Worm (Caenorhabditis elegans) whole organism, L4 larva: Measurements from ENCODE around the gene R07E5.15.
A peak's percentile ranks its signal among the peaks of the same experiment; 100 is the strongest.

ENCODE experiments used
- D1046.2 ChIP-seq: fragments of 200-800 bp; sonication (Bioruptor generic); IDR thresholded peaks from 2 replicates; pipeline ENCODE4 v1.3.6; 2022; ENCODE audit warnings: missing genetic modification characterization, missing compliant biosample characterization
- F37D6.2 ChIP-seq: sonication (generic microtip); optimal IDR thresholded peaks from 2 replicates; lab custom pipeline; 2016; ENCODE audit warnings: mild to moderate bottlenecking, missing genetic modification characterization, missing compliant biosample characterization
- F44E2.7 ChIP-seq: fragments of 200-800 bp; sonication (Bioruptor generic); IDR thresholded peaks from 2 replicates; pipeline ENCODE4 v2.1.2; 2022; ENCODE audit warnings: missing genetic modification characterization, missing compliant biosample characterization
- F49E8.2 ChIP-seq: sonication (generic microtip); optimal IDR thresholded peaks from 2 replicates; lab custom pipeline; 2016; ENCODE audit warnings: missing compliant biosample characterization, mild to moderate bottlenecking, missing genetic modification characterization, borderline replicate concordance
- ZK337.2 ChIP-seq: fragments of 200-800 bp; sonication (Bioruptor generic); IDR thresholded peaks from 2 replicates; pipeline ENCODE4 v1.3.6; 2022; ENCODE audit warnings: missing genetic modification reagents, missing genetic modification characterization, missing compliant biosample characterization
- aha-1 ChIP-seq: fragments of 150-350 bp; peaks from one replicate; lab custom pipeline; 2014; ENCODE audit warnings: missing biosample characterization, missing genetic modification characterization
- aly-2 ChIP-seq: sonication (generic microtip); optimal IDR thresholded peaks from 2 replicates; lab custom pipeline; 2018; ENCODE audit warnings: missing biosample characterization, missing genetic modification characterization
- attf-4 ChIP-seq: sonication (generic microtip); optimal IDR thresholded peaks from 3 replicates; lab custom pipeline; 2017; ENCODE audit warnings: missing biosample characterization, missing genetic modification characterization
- ceh-62 ChIP-seq: sonication (generic microtip); optimal IDR thresholded peaks from 2 replicates; lab custom pipeline; 2017; ENCODE audit warnings: missing biosample characterization, missing genetic modification characterization
- cey-2 ChIP-seq: sonication (generic microtip); optimal IDR thresholded peaks from 3 replicates; lab custom pipeline; 2017; ENCODE audit warnings: missing genetic modification characterization, mild to moderate bottlenecking, missing compliant biosample characterization, antibody characterized with exemption, borderline replicate concordance; ENCODE audit not compliant: insufficient read depth
- ctbp-1 ChIP-seq: fragments of 200-800 bp; sonication (Bioruptor generic); IDR thresholded peaks from 2 replicates; pipeline ENCODE4 v1.3.6; 2022; ENCODE audit warnings: missing genetic modification reagents, missing genetic modification characterization, missing compliant biosample characterization
- daf-16 ChIP-seq, 3 experiments: sonication (generic microtip); optimal IDR thresholded peaks; 2 replicates each; lab custom pipeline; 2016 to 2017; ENCODE audit warnings: missing genetic modification characterization in 3 of 3, missing genetic modification reagents in 3 of 3, mild to moderate bottlenecking in 2 of 3, missing compliant biosample characterization in 2 of 3, missing biosample characterization in 1 of 3, moderate library complexity in 1 of 3
- daf-8 ChIP-seq: fragments of 200-800 bp; sonication (Bioruptor generic); IDR thresholded peaks from 2 replicates; pipeline ENCODE4 v1.3.6; 2022; ENCODE audit warnings: missing genetic modification characterization, missing compliant biosample characterization
- egl-43 ChIP-seq: fragments of 200-800 bp; sonication (Bioruptor generic); IDR thresholded peaks from 2 replicates; pipeline ENCODE4 v1.3.6; 2022; ENCODE audit warnings: missing genetic modification reagents, missing genetic modification characterization, missing compliant biosample characterization
- fkh-10 ChIP-seq: fragments of 150-350 bp; optimal IDR thresholded peaks from 2 replicates; lab custom pipeline; 2014; ENCODE audit warnings: missing biosample characterization, missing genetic modification reagents, missing genetic modification characterization
- hif-1 ChIP-seq, 2 experiments: sonication (generic microtip); optimal IDR thresholded peaks; 2 replicates each; lab custom pipeline; 2016 to 2017; ENCODE audit warnings: missing compliant biosample characterization in 2 of 2, missing genetic modification characterization in 2 of 2, missing genetic modification reagents in 2 of 2, missing genotype in 2 of 2, mild to moderate bottlenecking in 1 of 2
- hlh-11 ChIP-seq: fragments of 200-800 bp; sonication (Bioruptor generic); optimal IDR thresholded peaks from 2 replicates; lab custom pipeline; 2018; ENCODE audit warnings: mild to moderate bottlenecking, missing genetic modification characterization, missing compliant biosample characterization
- hlh-30 ChIP-seq: sonication (generic microtip); optimal IDR thresholded peaks from 2 replicates; lab custom pipeline; 2017; ENCODE audit warnings: antibody characterized with exemption, mild to moderate bottlenecking, missing genetic modification characterization, missing compliant biosample characterization; ENCODE audit not compliant: insufficient read depth
- jun-1 ChIP-seq: fragments of 150-350 bp; optimal IDR thresholded peaks from 2 replicates; lab custom pipeline; 2014; ENCODE audit warnings: missing biosample characterization, missing genetic modification reagents, missing genetic modification characterization
- lin-13 ChIP-seq: fragments of 150-350 bp; optimal IDR thresholded peaks from 2 replicates; lab custom pipeline; 2014; ENCODE audit warnings: missing biosample characterization, missing genetic modification reagents, missing genetic modification characterization
- lin-29 ChIP-seq: fragments of 200-800 bp; sonication (Bioruptor generic); IDR thresholded peaks from 2 replicates; pipeline ENCODE4 v1.3.6; 2022; ENCODE audit warnings: missing genetic modification reagents, missing genetic modification characterization, missing compliant biosample characterization
- lin-38 ChIP-seq: fragments of 200-800 bp; sonication (Bioruptor generic); IDR thresholded peaks from 2 replicates; pipeline ENCODE4 v1.3.6; 2022; ENCODE audit warnings: missing genetic modification reagents, missing genetic modification characterization, missing compliant biosample characterization
- lin-39 ChIP-seq: fragments of 150-350 bp; optimal IDR thresholded peaks from 2 replicates; lab custom pipeline; 2014; ENCODE audit warnings: missing biosample characterization, missing genetic modification reagents, missing genetic modification characterization
- lir-3 ChIP-seq: sonication (generic microtip); optimal IDR thresholded peaks from 2 replicates; lab custom pipeline; 2016; ENCODE audit warnings: mild to moderate bottlenecking, missing genetic modification characterization, missing compliant biosample characterization
- mdl-1 ChIP-seq, 2 experiments: fragments of 150-350 bp in 1 of 2; sonication (generic microtip) in 1 of 2; optimal IDR thresholded peaks; 2 replicates each; lab custom pipeline; 2014 to 2017; ENCODE audit warnings: missing biosample characterization in 2 of 2, missing genetic modification characterization in 2 of 2
- mxl-2 ChIP-seq: fragments of 200-800 bp; sonication (Bioruptor generic); conservative IDR thresholded peaks from 2 replicates; pipeline ENCODE4 v1.3.6; 2022; ENCODE audit warnings: missing genetic modification reagents, missing genetic modification characterization, missing compliant biosample characterization
- nhr-237 ChIP-seq: sonication (generic microtip); optimal IDR thresholded peaks from 2 replicates; lab custom pipeline; 2017; ENCODE audit warnings: missing biosample characterization, missing genetic modification characterization
- nhr-41 ChIP-seq: fragments of 200-800 bp; sonication (Bioruptor generic); IDR thresholded peaks from 2 replicates; pipeline ENCODE4 v1.3.6; 2022; ENCODE audit warnings: missing genetic modification reagents, missing genetic modification characterization, missing compliant biosample characterization
- nhr-76 ChIP-seq: fragments of 150-350 bp; optimal IDR thresholded peaks from 2 replicates; lab custom pipeline; 2014; ENCODE audit warnings: missing biosample characterization, missing genetic modification characterization
- nhr-77 ChIP-seq: fragments of 150-350 bp; optimal IDR thresholded peaks from 2 replicates; lab custom pipeline; 2014; ENCODE audit warnings: missing biosample characterization, missing genetic modification characterization
- pqm-1 ChIP-seq: sonication (generic microtip); optimal IDR thresholded peaks from 2 replicates; lab custom pipeline; 2017; ENCODE audit warnings: missing biosample characterization, missing genetic modification characterization
- saeg-2 ChIP-seq: fragments of 200-800 bp; sonication (Bioruptor generic); IDR thresholded peaks from 2 replicates; pipeline ENCODE4 v1.3.6; 2022; ENCODE audit warnings: missing genetic modification reagents, missing genetic modification characterization, missing compliant biosample characterization
- set-16 ChIP-seq: fragments of 200-800 bp; sonication (Bioruptor generic); IDR thresholded peaks from 2 replicates; pipeline ENCODE4 v1.3.6; 2022; ENCODE audit warnings: missing genetic modification reagents, missing genetic modification characterization, missing compliant biosample characterization
- snpc-1.2 ChIP-seq: fragments of 200-800 bp; sonication (Bioruptor generic); IDR thresholded peaks from 2 replicates; pipeline ENCODE4 v1.3.6; 2022; ENCODE audit warnings: missing genetic modification reagents, missing genetic modification characterization, missing compliant biosample characterization
- spr-1 ChIP-seq: sonication (generic microtip); optimal IDR thresholded peaks from 2 replicates; lab custom pipeline; 2016; ENCODE audit warnings: mild to moderate bottlenecking, missing genetic modification characterization, missing compliant biosample characterization
- spr-3 ChIP-seq: fragments of 200-800 bp; sonication (Bioruptor generic); optimal IDR thresholded peaks from 2 replicates; lab custom pipeline; 2018; ENCODE audit warnings: mild to moderate bottlenecking, missing genetic modification characterization, missing compliant biosample characterization
- unc-130 ChIP-seq: sonication (generic microtip); optimal IDR thresholded peaks from 2 replicates; lab custom pipeline; 2016; ENCODE audit warnings: missing genetic modification reagents, missing genetic modification characterization, missing compliant biosample characterization
- unc-39 ChIP-seq: sonication (generic microtip); optimal IDR thresholded peaks from 2 replicates; lab custom pipeline; 2017; ENCODE audit warnings: missing biosample characterization, missing genetic modification characterization
- zag-1 ChIP-seq: fragments of 150-350 bp; optimal IDR thresholded peaks from 2 replicates; lab custom pipeline; 2014; ENCODE audit warnings: missing biosample characterization, missing genetic modification characterization
- zip-11 ChIP-seq: fragments of 200-800 bp; sonication (Bioruptor generic); IDR thresholded peaks from 2 replicates; pipeline ENCODE4 v1.3.6; 2022; ENCODE audit warnings: missing genetic modification characterization, missing compliant biosample characterization
- ztf-11 ChIP-seq: fragments of 150-350 bp; optimal IDR thresholded peaks from 2 replicates; lab custom pipeline; 2014; ENCODE audit warnings: missing biosample characterization, missing genetic modification characterization
- ztf-7 ChIP-seq: fragments of 150-350 bp; optimal IDR thresholded peaks from 2 replicates; lab custom pipeline; 2014; ENCODE audit warnings: missing biosample characterization, missing genetic modification characterization

R07E5.15 gene

DNA sequence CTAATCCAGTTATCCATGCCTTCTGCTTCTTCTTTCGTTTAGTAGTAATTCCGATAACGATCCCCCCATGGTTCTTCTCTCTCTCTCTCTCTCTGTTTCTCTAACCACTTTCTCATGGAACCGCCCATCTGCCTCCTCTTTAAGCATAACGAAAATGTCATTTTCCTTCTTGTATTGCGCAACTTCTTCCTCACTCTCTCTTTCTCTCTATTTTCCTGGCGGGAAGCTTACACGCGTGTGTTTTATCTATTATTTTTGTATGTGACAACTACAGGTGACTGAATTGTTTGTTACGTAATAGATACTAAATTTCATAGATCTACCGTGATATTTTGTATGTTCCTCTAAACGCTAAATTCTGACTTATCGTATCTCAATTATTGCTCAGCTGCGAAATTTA, 10.8 kb upstream of the R07E5.15 start:
- TF ChIP-seq spr-1 (tag; lab: Kevin White, UChicago) (no peak), daf-8 (GFP tag; lab: Robert Waterston, UW) (no peak)

ce11 chrIII:4391319-4391718, 9.9 kb upstream of the R07E5.15 start:
- TF ChIP-seq fkh-10 (GFP tag; lab: Kevin White, UChicago) (no peak), ceh-62 (no peak), unc-39 (no peak), cey-2 (tag; lab: Kevin White, UChicago) (no peak), aly-2 (no peak), spr-3 (GFP tag; lab: Kevin White, UChicago) (no peak), mxl-2 (GFP tag; lab: Robert Waterston, UW) (no peak), hlh-30 (no peak), lin-13 (GFP tag; lab: Kevin White, UChicago) (no peak), egl-43 (GFP tag; lab: Robert Waterston, UW) (no peak), ctbp-1 (no peak), lin-39 (tag; lab: Kevin White, UChicago) (no peak)
- TF ChIP-seq, all 104 proteins: peak for 0

DNA sequence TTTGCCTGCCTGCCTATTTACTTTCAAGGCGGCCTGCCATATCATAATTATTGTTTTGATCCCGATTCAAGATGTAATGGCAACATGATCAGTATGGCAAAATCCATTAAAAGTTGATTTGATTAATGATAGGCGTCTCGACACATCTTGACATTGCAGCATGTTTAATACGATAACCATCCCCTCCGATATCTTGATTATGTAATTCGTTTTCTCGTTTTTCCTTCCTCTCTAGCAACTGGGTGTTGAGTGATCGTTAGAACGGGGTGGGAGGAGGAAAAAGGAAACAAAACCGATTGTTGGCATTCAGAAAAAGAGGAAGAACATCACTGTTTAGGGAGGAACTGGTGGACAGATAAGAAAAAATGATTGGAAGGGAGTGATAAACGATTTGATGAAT, 9.3 kb upstream of the R07E5.15 start:
- TF ChIP-seq aha-1 (tag; lab: Kevin White, UChicago), result peak; percentile 38
- TF ChIP-seq lin-39 (tag; lab: Kevin White, UChicago), result no peak

ce11 chrIII:4394496-4394895, 6.7 kb upstream of the R07E5.15 start, which contains the start of gene R07E5.4:
TSS of gene R07E5.4 (plus strand) at chrIII:4394796.
- TF ChIP-seq lin-13 (GFP tag; lab: Kevin White, UChicago) (no peak), snpc-1.2 (GFP tag; lab: Robert Waterston, UW) (no peak), lir-3 (tag; lab: Kevin White, UChicago) (no peak), hlh-11 (tag; lab: Kevin White, UChicago) (no peak), spr-1 (tag; lab: Kevin White, UChicago) (no peak), nhr-41 (no peak), F44E2.7 (no peak), lin-39 (tag; lab: Kevin White, UChicago) (no peak), nhr-237 (no peak), lin-29 (GFP tag; lab: Robert Waterston, UW) (no peak), ztf-11 (tag; lab: Kevin White, UChicago) (no peak), mdl-1 (tag; optimal IDR thresholded peaks at IDR 0.05; lab: Kevin White, UChicago) (no peak), unc-130 (GFP tag; lab: Kevin White, UChicago) (no peak), ztf-7 (tag; lab: Kevin White, UChicago) (no peak), aha-1 (tag; lab: Kevin White, UChicago) (no peak), jun-1 (no peak), F37D6.2 (no peak), lin-38 (GFP tag; lab: Robert Waterston, UW) (no peak), D1046.2 (GFP tag; lab: Robert Waterston, UW) (no peak), zip-11 (GFP tag; lab: Robert Waterston, UW) (no peak)

DNA sequence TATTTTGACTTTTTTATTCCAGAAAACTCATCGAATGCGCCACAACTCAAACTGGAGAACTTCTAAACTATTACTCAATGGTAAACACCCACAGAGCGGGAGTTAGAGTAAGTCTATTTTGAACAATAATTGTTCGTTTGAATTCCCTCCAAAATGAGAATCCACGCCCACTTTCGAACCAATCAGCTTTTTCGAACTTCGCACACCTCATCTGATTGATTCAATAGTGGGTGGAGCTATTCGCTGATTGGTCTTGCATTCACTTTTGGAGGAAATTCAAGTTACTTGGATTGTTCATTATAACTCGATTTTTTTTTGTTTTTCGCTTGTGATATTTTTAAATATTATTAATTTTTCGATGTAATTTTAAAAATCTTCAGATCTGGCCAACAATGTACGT, 5.4 kb upstream of the R07E5.15 start:
- TF ChIP-seq F37D6.2 (no peak), nhr-76 (tag; lab: Kevin White, UChicago) (no peak), ctbp-1 (no peak), unc-39 (no peak)
- TF ChIP-seq, all 104 proteins: peak for 0

DNA sequence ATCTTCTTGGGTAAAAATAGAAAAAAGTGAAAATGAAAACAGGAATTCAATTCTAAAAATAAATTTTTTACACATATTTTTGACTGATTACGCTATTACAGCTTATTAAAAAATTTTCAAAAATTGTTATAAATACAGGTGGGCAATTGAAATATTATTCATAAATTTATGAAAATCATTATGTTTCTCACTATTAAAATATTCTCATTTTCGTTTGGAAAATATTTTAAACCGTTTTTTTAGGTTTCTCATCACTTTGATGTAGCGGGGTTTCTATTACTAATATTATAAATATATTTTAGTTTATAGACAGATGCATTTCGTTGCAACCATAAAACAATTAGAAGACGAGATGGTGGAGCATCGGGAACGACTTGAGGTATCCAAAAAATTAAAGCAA, 4.1 kb upstream of the R07E5.15 start, which contains the start of gene R07E5.5:
R07E5.5 (plus strand) TSS at position 301 of the 400 bp plus-strand sequence.
- TF ChIP-seq attf-4 (tag; lab: Kevin White, UChicago) (no peak), pqm-1 (tag; lab: Kevin White, UChicago) (no peak), nhr-77 (tag; lab: Kevin White, UChicago) (no peak), zag-1 (no peak), hif-1 (tag; optimal IDR thresholded peaks at IDR 0.05; lab: Kevin White, UChicago) (no peak), ZK337.2 (GFP tag; lab: Robert Waterston, UW) (no peak), saeg-2 (no peak), aha-1 (tag; lab: Kevin White, UChicago) (no peak), F49E8.2 (tag; lab: Kevin White, UChicago) (no peak), D1046.2 (GFP tag; lab: Robert Waterston, UW) (no peak), set-16 (GFP tag; lab: Robert Waterston, UW) (no peak), daf-16 (GFP tag; optimal IDR thresholded peaks at IDR 0.05; lab: Kevin White, UChicago) (no peak), daf-16 (tag; optimal IDR thresholded peaks at IDR 0.05; lab: Kevin White, UChicago) (no peak), cey-2 (tag; lab: Kevin White, UChicago) (no peak)
